Fruit fly (Drosophila melanogaster) whole organism, adult: ENCODE data around the gene nAChRalpha7.

ENCODE experiments used
- CG1620 ChIP-seq: fragments of 200-800 bp; sonication (Bioruptor generic); optimal IDR thresholded peaks from 2 replicates; lab custom pipeline; 2016; ENCODE audit warnings: missing biosample characterization, missing genetic modification characterization
- toe ChIP-seq: fragments of 200-800 bp; sonication (Bioruptor generic); optimal IDR thresholded peaks from 2 replicates; lab custom pipeline; 2016; ENCODE audit warnings: missing biosample characterization, missing genetic modification characterization

DNA sequence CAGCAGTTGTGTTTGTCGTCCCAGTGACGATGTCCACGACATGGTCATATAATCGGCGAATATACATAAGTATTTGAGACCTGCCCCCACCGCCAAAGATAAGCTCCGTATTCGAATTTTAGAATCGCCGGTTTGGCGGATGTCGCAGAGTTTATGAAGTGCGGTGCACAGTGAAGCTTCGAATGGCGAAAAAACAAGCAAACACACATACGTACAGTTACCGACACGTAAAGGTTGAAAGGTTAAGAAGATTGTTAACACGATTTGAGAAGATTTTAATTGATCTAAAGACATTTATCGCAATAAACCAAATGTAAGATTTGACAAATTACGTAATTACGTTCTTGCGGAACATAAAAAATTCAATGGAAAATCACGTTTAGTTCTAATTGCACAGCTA, 38.6 kb downstream of the nAChRalpha7 start:
- no peak for TF ChIP-seq toe (GFP tag; lab: Kevin White, UChicago)
- TF ChIP-seq CG1620 (GFP tag; lab: Kevin White, UChicago): no peak
